Worm (Caenorhabditis elegans) whole organism, late embryonic: Measurements from ENCODE around the gene elp-1.

Source experiments
- C08G9.2 ChIP-seq: sonication (generic microtip); optimal IDR thresholded peaks from 2 replicates; lab custom pipeline; 2016; ENCODE audit warnings: mild to moderate bottlenecking, missing genetic modification characterization, moderate library complexity, missing compliant biosample characterization
- F13H6.1 ChIP-seq: sonication (generic microtip); optimal IDR thresholded peaks from 2 replicates; lab custom pipeline; 2016; ENCODE audit warnings: missing genetic modification characterization, missing compliant biosample characterization
- Y22D7AL.16 ChIP-seq: sonication (generic microtip); optimal IDR thresholded peaks from 2 replicates; lab custom pipeline; 2016; ENCODE audit warnings: missing genetic modification characterization, missing compliant biosample characterization
- ama-1 ChIP-seq: fragments of 150-350 bp; optimal IDR thresholded peaks from 2 replicates; lab custom pipeline; 2014
- ceh-14 ChIP-seq: sonication (generic microtip); optimal IDR thresholded peaks from 2 replicates; lab custom pipeline; 2016; ENCODE audit warnings: missing genotype, missing genetic modification characterization, missing compliant biosample characterization
- ceh-18 ChIP-seq: sonication (generic microtip); optimal IDR thresholded peaks from 2 replicates; lab custom pipeline; 2016; ENCODE audit warnings: missing genetic modification characterization, missing compliant biosample characterization
- ceh-19 ChIP-seq: fragments of 200-800 bp; sonication (Bioruptor generic); optimal IDR thresholded peaks from 2 replicates; lab custom pipeline; 2018; ENCODE audit warnings: mild to moderate bottlenecking, missing genetic modification characterization, missing compliant biosample characterization
- ceh-2 ChIP-seq: sonication (generic microtip); optimal IDR thresholded peaks from 2 replicates; lab custom pipeline; 2016; ENCODE audit warnings: missing genotype, missing genetic modification characterization, missing compliant biosample characterization
- ceh-22 ChIP-seq: sonication (generic microtip); optimal IDR thresholded peaks from 2 replicates; lab custom pipeline; 2017; ENCODE audit warnings: missing biosample characterization, missing genetic modification characterization
- ceh-34 ChIP-seq: sonication (generic microtip); optimal IDR thresholded peaks from 2 replicates; lab custom pipeline; 2016; ENCODE audit warnings: mild to moderate bottlenecking, missing genetic modification characterization, missing compliant biosample characterization
- ceh-48 ChIP-seq: sonication (generic microtip); optimal IDR thresholded peaks from 2 replicates; lab custom pipeline; 2016; ENCODE audit warnings: missing genetic modification characterization, inconsistent platforms, missing compliant biosample characterization
- ceh-9 ChIP-seq: sonication (generic microtip); optimal IDR thresholded peaks from 2 replicates; lab custom pipeline; 2016; ENCODE audit warnings: mild to moderate bottlenecking, missing genetic modification characterization, inconsistent platforms, missing compliant biosample characterization
- che-1 ChIP-seq: sonication (generic microtip); optimal IDR thresholded peaks from 2 replicates; lab custom pipeline; 2016; ENCODE audit warnings: mild to moderate bottlenecking, missing genetic modification characterization, missing compliant biosample characterization
- dve-1 ChIP-seq: sonication (generic microtip); optimal IDR thresholded peaks from 2 replicates; lab custom pipeline; 2017; ENCODE audit warnings: antibody characterized with exemption, mild to moderate bottlenecking, missing genetic modification characterization, missing compliant biosample characterization
- elt-2 ChIP-seq: sonication (generic microtip); optimal IDR thresholded peaks from 2 replicates; lab custom pipeline; 2016; ENCODE audit warnings: missing genetic modification reagents, missing genetic modification characterization, missing compliant biosample characterization
- ets-4 ChIP-seq: sonication (generic microtip); optimal IDR thresholded peaks from 2 replicates; lab custom pipeline; 2016; ENCODE audit warnings: missing genetic modification characterization, missing compliant biosample characterization
- fkh-10 ChIP-seq: fragments of 150-350 bp; optimal IDR thresholded peaks from 2 replicates; lab custom pipeline; 2014; ENCODE audit warnings: missing biosample characterization, missing genetic modification reagents, missing genetic modification characterization
- fkh-6 ChIP-seq: sonication (generic microtip); optimal IDR thresholded peaks from 2 replicates; lab custom pipeline; 2016; ENCODE audit warnings: missing genetic modification characterization, missing compliant biosample characterization
- hlh-13 ChIP-seq: fragments of 200-800 bp; sonication (Bioruptor generic); optimal IDR thresholded peaks from 2 replicates; lab custom pipeline; 2018; ENCODE audit warnings: mild to moderate bottlenecking, missing genetic modification characterization, missing compliant biosample characterization
- hlh-30 ChIP-seq: sonication (generic microtip); optimal IDR thresholded peaks from 2 replicates; lab custom pipeline; 2017; ENCODE audit warnings: antibody characterized with exemption, missing genetic modification characterization, missing compliant biosample characterization; ENCODE audit not compliant: insufficient read depth
- hlh-6 ChIP-seq: sonication (generic microtip); optimal IDR thresholded peaks from 2 replicates; lab custom pipeline; 2016; ENCODE audit warnings: missing genotype, missing genetic modification characterization, missing compliant biosample characterization
- lin-11 ChIP-seq: fragments of 200-800 bp; sonication (Bioruptor generic); optimal IDR thresholded peaks from 2 replicates; lab custom pipeline; 2018; ENCODE audit warnings: mild to moderate bottlenecking, missing genetic modification characterization, missing compliant biosample characterization
- madf-2 ChIP-seq: sonication (generic microtip); optimal IDR thresholded peaks from 2 replicates; lab custom pipeline; 2017; ENCODE audit warnings: missing genetic modification characterization, missing compliant biosample characterization
- mec-3 ChIP-seq: sonication (generic microtip); optimal IDR thresholded peaks from 2 replicates; lab custom pipeline; 2016; ENCODE audit warnings: borderline replicate concordance, missing genetic modification characterization, missing compliant biosample characterization
- nfya-1 ChIP-seq: sonication (generic microtip); optimal IDR thresholded peaks from 2 replicates; lab custom pipeline; 2017; ENCODE audit warnings: missing genetic modification characterization, mild to moderate bottlenecking, missing compliant biosample characterization, antibody characterized with exemption, moderate library complexity
- nhr-11 ChIP-seq: fragments of 150-350 bp; optimal IDR thresholded peaks from 2 replicates; lab custom pipeline; 2014; ENCODE audit warnings: missing biosample characterization, missing genetic modification characterization
- nhr-232 ChIP-seq: sonication (generic microtip); optimal IDR thresholded peaks from 2 replicates; lab custom pipeline; 2016; ENCODE audit warnings: missing genetic modification characterization, missing compliant biosample characterization
- npax-4 ChIP-seq: sonication (generic microtip); optimal IDR thresholded peaks from 2 replicates; lab custom pipeline; 2016; ENCODE audit warnings: missing genetic modification characterization, missing compliant biosample characterization
- odd-2 ChIP-seq: sonication (generic microtip); optimal IDR thresholded peaks from 2 replicates; lab custom pipeline; 2017; ENCODE audit warnings: antibody characterized with exemption, mild to moderate bottlenecking, missing genetic modification characterization, missing compliant biosample characterization
- pag-3 ChIP-seq: sonication (generic microtip); optimal IDR thresholded peaks from 2 replicates; lab custom pipeline; 2016; ENCODE audit warnings: missing compliant biosample characterization, missing genetic modification characterization, borderline replicate concordance
- rnt-1 ChIP-seq: sonication (generic microtip); optimal IDR thresholded peaks from 2 replicates; lab custom pipeline; 2016; ENCODE audit warnings: missing genetic modification characterization, missing compliant biosample characterization
- sox-4 ChIP-seq: sonication (generic microtip); optimal IDR thresholded peaks from 2 replicates; lab custom pipeline; 2017; ENCODE audit warnings: mild to moderate bottlenecking, missing genetic modification characterization, inconsistent platforms, missing compliant biosample characterization
- unc-3 ChIP-seq, 2 experiments: fragments of 200-800 bp in 1 of 2; sonication (Bioruptor generic) in 1 of 2; sonication (generic microtip) in 1 of 2; conservative IDR thresholded peaks in 1 of 2; optimal IDR thresholded peaks in 1 of 2; 2 replicates each; pipeline versions ENCODE4 v1.3.6 to Lab custom; 2016 to 2022; ENCODE audit warnings: missing compliant biosample characterization in 2 of 2, missing genetic modification characterization in 2 of 2, missing genetic modification reagents in 1 of 2
- unc-42 ChIP-seq: sonication (generic microtip); optimal IDR thresholded peaks from 2 replicates; lab custom pipeline; 2016; ENCODE audit warnings: missing genotype, missing genetic modification characterization, missing compliant biosample characterization
- unc-55 ChIP-seq: sonication (generic microtip); optimal IDR thresholded peaks from 2 replicates; lab custom pipeline; 2017; ENCODE audit warnings: missing biosample characterization, missing genetic modification reagents, missing genetic modification characterization
- unc-86 ChIP-seq: sonication (generic microtip); optimal IDR thresholded peaks from 2 replicates; lab custom pipeline; 2016; ENCODE audit warnings: missing genetic modification characterization, missing compliant biosample characterization
- ztf-16 ChIP-seq: sonication (generic microtip); optimal IDR thresholded peaks from 2 replicates; lab custom pipeline; 2017; ENCODE audit warnings: missing genetic modification characterization, missing compliant biosample characterization

Gene elp-1

ce11 chrV:20773647-20774046, 3.7 kb upstream of the elp-1 start, which contains the start of gene F38A6.5:
TSS of gene F38A6.5 (minus strand) at chrV:20773747.
- TF ChIP-seq hlh-13 (GFP tag; lab: Kevin White, UChicago): no peak
- TF ChIP-seq ceh-19 (GFP tag; lab: Kevin White, UChicago): no peak
- no peak for TF ChIP-seq ceh-22 (tag; lab: Kevin White, UChicago)
- no peak for TF ChIP-seq lin-11 (tag; lab: Kevin White, UChicago)
- TF ChIP-seq nhr-232 (tag; lab: Kevin White, UChicago): no peak
- TF ChIP-seq rnt-1 (tag; lab: Kevin White, UChicago): no peak
- no peak for TF ChIP-seq C08G9.2 (tag; lab: Kevin White, UChicago)
- TF ChIP-seq madf-2 (tag; lab: Kevin White, UChicago): no peak
- TF ChIP-seq sox-4 (tag; lab: Kevin White, UChicago): no peak
- no peak for TF ChIP-seq ceh-48 (tag; lab: Kevin White, UChicago)
- TF ChIP-seq hlh-6 (tag; lab: Kevin White, UChicago): no peak
- no peak for TF ChIP-seq dve-1 (tag; lab: Kevin White, UChicago)
- TF ChIP-seq ztf-16 (tag; lab: Kevin White, UChicago): no peak

ce11 chrV:20771702-20772101, 1.7 kb upstream of the elp-1 start:
- TF ChIP-seq ceh-18 (tag; lab: Kevin White, UChicago) (peak; percentile 7), unc-55 (peak; percentile 99), fkh-6 (tag; lab: Kevin White, UChicago) (no peak), che-1 (no peak), unc-86 (tag; lab: Kevin White, UChicago) (no peak), F13H6.1 (tag; lab: Kevin White, UChicago) (no peak), rnt-1 (tag; lab: Kevin White, UChicago) (peak; percentile 31)

- TF ChIP-seq ceh-2 (tag; lab: Kevin White, UChicago): no peak
- no peak for TF ChIP-seq mec-3 (tag; lab: Kevin White, UChicago)
- no peak for TF ChIP-seq ceh-14 (tag; lab: Kevin White, UChicago)
- no peak for TF ChIP-seq ceh-9 (tag; lab: Kevin White, UChicago)
- no peak for TF ChIP-seq ets-4 (tag; lab: Kevin White, UChicago)
- TF ChIP-seq C08G9.2 (tag; lab: Kevin White, UChicago): no peak
- TF ChIP-seq ceh-19 (GFP tag; lab: Kevin White, UChicago): no peak
- no peak for TF ChIP-seq Y22D7AL.16 (tag; lab: Kevin White, UChicago)
- no peak for TF ChIP-seq npax-4 (tag; lab: Kevin White, UChicago)
- no peak for TF ChIP-seq pag-3 (tag; lab: Kevin White, UChicago)
- TF ChIP-seq unc-3 (GFP tag; conservative IDR thresholded peaks at IDR 0.05; lab: Robert Waterston, UW): no peak
- TF ChIP-seq unc-3 (tag; optimal IDR thresholded peaks at IDR 0.05; lab: Kevin White, UChicago): no peak
- TF ChIP-seq nhr-11 (tag; lab: Kevin White, UChicago): no peak
- TF ChIP-seq hlh-6 (tag; lab: Kevin White, UChicago): no peak
- no peak for TF ChIP-seq hlh-30 (tag; lab: Kevin White, UChicago)
- no peak for TF ChIP-seq unc-42 (tag; lab: Kevin White, UChicago)
- no peak for TF ChIP-seq odd-2
- no peak for TF ChIP-seq nfya-1 (tag; lab: Kevin White, UChicago)
- no peak for TF ChIP-seq dve-1 (tag; lab: Kevin White, UChicago)
- TF ChIP-seq elt-2 (tag; lab: Kevin White, UChicago): no peak
These were observed 885 bp upstream of the elp-1 start for ce11 chrV:20770846-20771245.

ce11 chrV:20763192-20763591, 6.8 kb downstream of the elp-1 start:
- no peak for TF ChIP-seq fkh-10 (GFP tag; lab: Kevin White, UChicago)
- no peak for TF ChIP-seq ama-1 (lab: Kevin White, UChicago)
- no peak for TF ChIP-seq dve-1 (tag; lab: Kevin White, UChicago)
- TF ChIP-seq odd-2: no peak
- no peak for TF ChIP-seq che-1
- no peak for TF ChIP-seq hlh-6 (tag; lab: Kevin White, UChicago)
- TF ChIP-seq ceh-34 (tag; lab: Kevin White, UChicago): peak; percentile 64
- peak; percentile 11 for TF ChIP-seq ceh-2 (tag; lab: Kevin White, UChicago)
- no peak for TF ChIP-seq C08G9.2 (tag; lab: Kevin White, UChicago)
